Fruit fly (Drosophila melanogaster) whole organism, pupa: ENCODE data around the gene trbd.

Experiments
- CG10348 ChIP-seq: fragments of 200-800 bp; sonication (Bioruptor generic); IDR thresholded peaks from 2 replicates; pipeline ENCODE4 v1.3.6; 2022; ENCODE audit warnings: missing biosample characterization, missing genetic modification characterization
- CG14655 ChIP-seq: fragments of 200-800 bp; sonication (Bioruptor generic); optimal IDR thresholded peaks from 3 replicates; lab custom pipeline; 2017; ENCODE audit warnings: mild to moderate bottlenecking, missing biosample characterization, missing genetic modification reagents, missing genetic modification characterization
- CG17806 ChIP-seq: fragments of 200-800 bp; sonication (Bioruptor generic); optimal IDR thresholded peaks from 2 replicates; lab custom pipeline; 2018; ENCODE audit warnings: missing biosample characterization, mild to moderate bottlenecking, missing genetic modification characterization, moderate library complexity
- CG4496 ChIP-seq: fragments of 200-800 bp; sonication (Bioruptor generic); IDR thresholded peaks from 3 replicates; pipeline ENCODE4 v1.3.6; 2022; ENCODE audit warnings: missing biosample characterization, missing genetic modification characterization
- CG8159 ChIP-seq: fragments of 200-800 bp; sonication (Bioruptor generic); optimal IDR thresholded peaks from 3 replicates; lab custom pipeline; 2018; ENCODE audit warnings: missing biosample characterization, mild to moderate bottlenecking, missing genetic modification characterization, moderate library complexity
- CG8301 ChIP-seq: fragments of 200-800 bp; sonication (Bioruptor generic); optimal IDR thresholded peaks from 2 replicates; lab custom pipeline; 2018; ENCODE audit warnings: missing biosample characterization, mild to moderate bottlenecking, missing genetic modification characterization
- CG9948 ChIP-seq: fragments of 200-800 bp; sonication (Bioruptor generic); optimal IDR thresholded peaks from 2 replicates; lab custom pipeline; 2018; ENCODE audit warnings: missing biosample characterization, mild to moderate bottlenecking, missing genetic modification characterization, moderate library complexity
- D1 ChIP-seq: fragments of 200-800 bp; sonication (Bioruptor generic); optimal IDR thresholded peaks from 2 replicates; lab custom pipeline; 2018; ENCODE audit warnings: missing biosample characterization, mild to moderate bottlenecking, missing genetic modification characterization, moderate library complexity

dm6 chr3R:9702567-9702966, 8.3 kb downstream of the trbd start:
- TF ChIP-seq CG9948 (tag; lab: Kevin White, UChicago) (peak; percentile 30), CG17806 (peak; percentile 38), CG10348 (GFP tag; lab: Robert Waterston, UW) (no peak), CG4496 (no peak), D1 (no peak), CG8301 (tag; lab: Kevin White, UChicago) (peak; percentile 71), CG8159 (peak; percentile 33), CG14655 (peak; percentile 67)
